Fruit fly (Drosophila melanogaster) S2 (cell line): ENCODE results near the gene Tim17b1.

ENCODE experiments used
- CG8478 ChIP-seq: fragments of >200 bp; optimal IDR thresholded peaks from 2 replicates; lab custom pipeline; 2018
- CTCF ChIP-seq, 2 experiments: fragments of >200 bp; optimal IDR thresholded peaks; 2 replicates each; lab custom pipeline; 2018

DNA sequence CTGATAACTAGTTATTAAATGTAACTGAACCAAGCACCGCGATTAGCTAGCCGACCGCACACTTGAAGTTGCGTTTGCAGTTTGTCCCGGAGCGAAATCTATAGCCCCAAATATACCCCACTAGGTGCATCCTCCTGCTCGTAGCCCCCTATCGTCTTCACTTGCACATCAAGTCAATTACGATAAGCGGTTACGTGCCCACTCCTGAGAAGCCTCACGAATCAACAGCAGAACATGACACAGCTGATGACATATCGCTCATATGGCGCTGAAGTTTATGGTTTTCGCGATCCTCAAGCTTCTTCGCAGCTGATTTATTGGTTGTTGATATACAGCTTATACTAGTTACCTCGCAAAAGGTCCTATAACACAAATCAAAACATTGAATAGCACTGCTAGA, 38.7 kb upstream of the Tim17b1 start:
- TF ChIP-seq CTCF (optimal IDR thresholded peaks at IDR 0.05; lab: Kevin White, UChicago): no peak
- no peak for TF ChIP-seq CG8478 (lab: Kevin White, UChicago)
